Fruit fly (Drosophila melanogaster) whole organism, embryonic: Measurements from ENCODE around the gene Cyp313a3.

Experiments
- CG10543 ChIP-seq: fragments of 200-800 bp; sonication (Bioruptor generic); optimal IDR thresholded peaks from 3 replicates; lab custom pipeline; 2017; ENCODE audit warnings: missing biosample characterization, mild to moderate bottlenecking, missing genetic modification characterization, moderate library complexity
- CG11093 ChIP-seq: fragments of 200-800 bp; sonication (Bioruptor generic); IDR thresholded peaks from 3 replicates; pipeline ENCODE4 v1.3.6; 2022; ENCODE audit warnings: missing biosample characterization, missing genetic modification characterization
- CG11456 ChIP-seq: fragments of 200-800 bp; sonication (Bioruptor generic); IDR thresholded peaks from 3 replicates; pipeline ENCODE4 v1.3.6; 2022; ENCODE audit warnings: missing biosample characterization, missing genetic modification characterization
- CG12769 ChIP-seq: fragments of 200-800 bp; sonication (Bioruptor generic); optimal IDR thresholded peaks from 2 replicates; lab custom pipeline; 2019; ENCODE audit warnings: missing biosample characterization, mild to moderate bottlenecking, missing genetic modification characterization, moderate library complexity
- CG13424 ChIP-seq: fragments of 200-800 bp; sonication (Bioruptor generic); optimal IDR thresholded peaks from 2 replicates; lab custom pipeline; 2019; ENCODE audit warnings: missing biosample characterization, mild to moderate bottlenecking, missing genetic modification characterization, moderate library complexity
- CG13775 ChIP-seq: fragments of 200-800 bp; sonication (Bioruptor generic); optimal IDR thresholded peaks from 3 replicates; lab custom pipeline; 2017; ENCODE audit warnings: missing biosample characterization, mild to moderate bottlenecking, missing genetic modification characterization
- CG14441 ChIP-seq: fragments of 200-800 bp; sonication (Bioruptor generic); IDR thresholded peaks from 2 replicates; pipeline ENCODE4 v1.3.6; 2022; ENCODE audit warnings: missing biosample characterization, missing genetic modification characterization
- CG16863 ChIP-seq: fragments of 200-800 bp; sonication (Bioruptor generic); optimal IDR thresholded peaks from 3 replicates; lab custom pipeline; 2016; ENCODE audit warnings: missing biosample characterization, missing genetic modification characterization
- CG1832 ChIP-seq: fragments of 200-800 bp; sonication (Bioruptor generic); optimal IDR thresholded peaks from 2 replicates; lab custom pipeline; 2017; ENCODE audit warnings: missing biosample characterization, mild to moderate bottlenecking, missing genetic modification characterization, inconsistent platforms
- CG2875 ChIP-seq: fragments of 200-800 bp; sonication (Bioruptor generic); optimal IDR thresholded peaks from 2 replicates; lab custom pipeline; 2017; ENCODE audit warnings: missing biosample characterization, mild to moderate bottlenecking, missing genetic modification characterization, missing genetic modification reagents
- CG32772 ChIP-seq: fragments of 200-800 bp; sonication (Bioruptor generic); IDR thresholded peaks from 2 replicates; pipeline ENCODE4 v1.3.6; 2022; ENCODE audit warnings: missing biosample characterization, missing genetic modification characterization
- CG33557 ChIP-seq: fragments of 200-800 bp; sonication (Bioruptor generic); optimal IDR thresholded peaks from 2 replicates; lab custom pipeline; 2019; ENCODE audit warnings: missing biosample characterization, mild to moderate bottlenecking, missing genetic modification characterization, moderate library complexity
- CG34422 ChIP-seq: fragments of 200-800 bp; sonication (Bioruptor generic); IDR thresholded peaks from 3 replicates; pipeline ENCODE4 v1.3.6; 2022; ENCODE audit warnings: missing biosample characterization, missing genetic modification characterization
- CG3726 ChIP-seq: fragments of 200-800 bp; sonication (Bioruptor generic); IDR thresholded peaks from 3 replicates; pipeline ENCODE4, ENCODE4 v1.3.6; 2022; ENCODE audit warnings: missing biosample characterization, missing genetic modification characterization
- CHES-1-like ChIP-seq: fragments of 200-800 bp; sonication (Bioruptor generic); optimal IDR thresholded peaks from 2 replicates; lab custom pipeline; 2016; ENCODE audit warnings: missing biosample characterization, missing genetic modification characterization
- D ChIP-seq, 2 experiments: fragments of 200-800 bp in 1 of 2; fragments of >200 bp in 1 of 2; sonication (Bioruptor generic) in 1 of 2; optimal IDR thresholded peaks; 2 replicates in 1 of 2; 3 replicates in 1 of 2; lab custom pipeline; 2017; ENCODE audit warnings: mild to moderate bottlenecking in 1 of 2, missing biosample characterization in 1 of 2, missing genetic modification characterization in 1 of 2, missing genetic modification reagents in 1 of 2
- HLH4C ChIP-seq: fragments of 200-800 bp; sonication (Bioruptor generic); IDR thresholded peaks from 3 replicates; pipeline ENCODE4 v1.3.6; 2022; ENCODE audit warnings: missing biosample characterization, missing genetic modification characterization; ENCODE audit not compliant: partially characterized antibody
- Hey ChIP-seq: fragments of 200-800 bp; sonication (Bioruptor generic); optimal IDR thresholded peaks from 3 replicates; lab custom pipeline; 2018; ENCODE audit warnings: missing biosample characterization, mild to moderate bottlenecking, missing genetic modification characterization
- Jarid2 ChIP-seq: fragments of 200-800 bp; sonication (Bioruptor generic); optimal IDR thresholded peaks from 3 replicates; lab custom pipeline; 2017; ENCODE audit warnings: mild to moderate bottlenecking, missing biosample characterization, missing genetic modification reagents, missing genetic modification characterization
- Max ChIP-seq: fragments of 200-800 bp; sonication (Bioruptor generic); optimal IDR thresholded peaks from 2 replicates; lab custom pipeline; 2016; ENCODE audit warnings: missing biosample characterization, mild to moderate bottlenecking, missing genetic modification characterization
- Nf-YB ChIP-seq: fragments of 200-800 bp; sonication (Bioruptor generic); optimal IDR thresholded peaks from 3 replicates; lab custom pipeline; 2019; ENCODE audit warnings: missing biosample characterization, mild to moderate bottlenecking, missing genetic modification characterization, moderate library complexity
- Opbp ChIP-seq: fragments of 200-800 bp; sonication (Bioruptor generic); IDR thresholded peaks from 3 replicates; pipeline ENCODE4 v1.3.6; 2022; ENCODE audit warnings: missing biosample characterization, missing genetic modification characterization; ENCODE audit not compliant: partially characterized antibody
- Sin3A ChIP-seq: fragments of >200 bp; optimal IDR thresholded peaks from 2 replicates; lab custom pipeline; 2018
- Vsx1 ChIP-seq: fragments of 200-800 bp; sonication (Bioruptor generic); optimal IDR thresholded peaks from 2 replicates; lab custom pipeline; 2017; ENCODE audit warnings: missing biosample characterization, mild to moderate bottlenecking, missing genetic modification characterization, missing genetic modification reagents
- ash1 ChIP-seq: fragments of 200-800 bp; sonication (Bioruptor generic); optimal IDR thresholded peaks from 2 replicates; lab custom pipeline; 2018; ENCODE audit warnings: missing biosample characterization, mild to moderate bottlenecking, missing genetic modification characterization
- bbx ChIP-seq: fragments of 200-800 bp; sonication (Bioruptor generic); IDR thresholded peaks from 2 replicates; pipeline ENCODE4 v1.3.6; 2022; ENCODE audit warnings: missing biosample characterization, missing genetic modification characterization; ENCODE audit not compliant: partially characterized antibody
- cg ChIP-seq: fragments of 200-800 bp; sonication (Bioruptor generic); optimal IDR thresholded peaks from 3 replicates; lab custom pipeline; 2019; ENCODE audit warnings: missing biosample characterization, mild to moderate bottlenecking, missing genetic modification characterization, moderate library complexity
- chinmo ChIP-seq: fragments of 200-800 bp; sonication (Bioruptor generic); IDR thresholded peaks from 4 replicates; pipeline ENCODE4 v1.3.6; 2022; ENCODE audit warnings: missing biosample characterization, missing genetic modification characterization; ENCODE audit not compliant: partially characterized antibody
- ci ChIP-seq: fragments of 200-800 bp; sonication (Bioruptor generic); IDR thresholded peaks from 3 replicates; pipeline ENCODE4 v1.3.6; 2022; ENCODE audit warnings: missing biosample characterization, missing genetic modification characterization
- eve ChIP-seq, 2 experiments: fragments of >200 bp; optimal IDR thresholded peaks; 2 replicates each; lab custom pipeline; 2017; ENCODE audit warnings: missing biosample characterization in 2 of 2, missing genetic modification characterization in 2 of 2
- kah ChIP-seq: fragments of 200-800 bp; sonication (Bioruptor generic); optimal IDR thresholded peaks from 2 replicates; lab custom pipeline; 2018; ENCODE audit warnings: missing biosample characterization, mild to moderate bottlenecking, missing genetic modification characterization
- org-1 ChIP-seq: fragments of 200-800 bp; sonication (Bioruptor generic); optimal IDR thresholded peaks from 2 replicates; lab custom pipeline; 2017; ENCODE audit warnings: missing biosample characterization, missing genetic modification characterization
- pho ChIP-seq: fragments of 200-800 bp; sonication (Bioruptor generic); optimal IDR thresholded peaks from 2 replicates; lab custom pipeline; 2016; ENCODE audit warnings: missing biosample characterization, missing genetic modification characterization
- schlank ChIP-seq: fragments of 200-800 bp; sonication (Bioruptor generic); optimal IDR thresholded peaks from 2 replicates; lab custom pipeline; 2018; ENCODE audit warnings: missing biosample characterization, mild to moderate bottlenecking, missing genetic modification characterization
- slou ChIP-seq: fragments of 200-800 bp; sonication (Bioruptor generic); optimal IDR thresholded peaks from 3 replicates; lab custom pipeline; 2016; ENCODE audit warnings: missing biosample characterization, missing genetic modification characterization
- sqz ChIP-seq: fragments of 200-800 bp; sonication (Bioruptor generic); optimal IDR thresholded peaks from 3 replicates; lab custom pipeline; 2018; ENCODE audit warnings: missing biosample characterization, mild to moderate bottlenecking, missing genetic modification characterization
- sr ChIP-seq: fragments of 200-800 bp; sonication (Bioruptor generic); IDR thresholded peaks from 3 replicates; pipeline ENCODE4 v1.3.6; 2022; ENCODE audit warnings: missing biosample characterization, missing genetic modification characterization

Gene Cyp313a3

DNA sequence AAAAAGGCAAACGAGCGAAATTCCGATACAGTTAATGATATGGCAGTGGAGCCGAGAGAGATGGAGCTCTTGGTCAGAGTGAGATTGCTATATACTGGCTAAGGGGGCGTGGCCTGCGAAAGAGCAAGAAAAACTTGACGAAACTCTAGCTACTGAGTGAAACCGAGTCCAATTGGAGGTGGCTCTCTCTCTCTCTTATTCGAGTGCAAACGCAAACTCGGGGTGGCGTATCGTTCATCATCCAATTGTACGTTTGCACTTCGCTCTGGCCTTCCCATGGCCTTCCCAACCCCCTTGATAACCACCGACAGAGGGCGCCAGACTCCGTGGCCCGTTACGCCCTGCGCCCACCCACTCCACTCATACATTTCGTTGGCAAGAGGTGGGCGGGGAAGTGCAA is 40.0 kb upstream of the Cyp313a3 start (continued):
- TF ChIP-seq Vsx1 (GFP tag; lab: Kevin White, UChicago) (no peak), chinmo (GFP tag; lab: Robert Waterston, UW) (peak; percentile 48; the same call in 1 of the 4 replicates), bbx (GFP tag; lab: Robert Waterston, UW) (peak; percentile 30; the same call in 1 of the 2 replicates), kah (GFP tag; lab: Kevin White, UChicago) (no peak), CG2875 (GFP tag; lab: Kevin White, UChicago) (no peak), CG13775 (no peak), org-1 (GFP tag; lab: Kevin White, UChicago) (no peak), slou (no peak), CG11456 (GFP tag; lab: Robert Waterston, UW) (no peak), cg (peak; percentile 51), Opbp (GFP tag; lab: Robert Waterston, UW) (0 out of 3 replicates have a peak, but pooled peaks have one; percentile 22), CG32772 (GFP tag; lab: Robert Waterston, UW) (no peak), schlank (tag; lab: Kevin White, UChicago) (no peak), CG34422 (GFP tag; lab: Robert Waterston, UW) (no peak), Max (GFP tag; lab: Kevin White, UChicago) (no peak), sr (GFP tag; lab: Robert Waterston, UW) (no peak), sqz (GFP tag; lab: Kevin White, UChicago) (no peak), D (optimal IDR thresholded peaks at IDR 0.05; lab: Kevin White, UChicago) (no peak), D (GFP tag; optimal IDR thresholded peaks at IDR 0.05; lab: Kevin White, UChicago) (no peak), CG1832 (GFP tag; lab: Kevin White, UChicago) (peak; percentile 61), CG10543 (GFP tag; lab: Kevin White, UChicago) (no peak), HLH4C (GFP tag; lab: Robert Waterston, UW) (0 out of 3 replicates have a peak, but pooled peaks have one; percentile 6), Hey (tag; lab: Kevin White, UChicago) (no peak), CG3726 (GFP tag; lab: Robert Waterston, UW) (no peak), CG14441 (no peak), CG16863 (no peak), Jarid2 (GFP tag; lab: Kevin White, UChicago) (peak; percentile 63), pho (no peak), CG33557 (no peak), Nf-YB (GFP tag; lab: Kevin White, UChicago) (peak; percentile 97), CG11093 (GFP tag; lab: Robert Waterston, UW) (no peak), CHES-1-like (no peak)
- TF ChIP-seq, all 482 proteins: peak for 30

DNA sequence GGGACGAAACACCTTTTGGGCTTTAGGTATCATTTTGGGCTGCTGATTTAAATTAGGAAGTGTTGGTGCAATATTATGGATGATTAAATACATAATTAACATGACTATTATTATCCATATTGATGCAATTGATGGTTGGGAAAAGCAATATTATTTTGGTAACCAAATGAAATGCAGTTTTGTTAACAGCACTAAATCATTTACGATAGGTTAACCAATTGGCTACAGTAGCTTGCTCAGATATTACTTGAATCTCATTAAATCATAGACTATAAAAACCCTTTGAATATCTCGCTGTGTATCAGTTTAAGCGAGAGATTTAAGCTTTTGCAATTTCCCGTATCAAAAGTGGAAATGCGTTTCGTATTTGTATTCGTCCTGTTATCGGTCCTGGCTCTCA is 33.8 kb upstream of the Cyp313a3 start, which contains the start of gene Sfp87B:
Gene Sfp87B, plus strand, starts transcription at position 301 of the 400 bp plus-strand sequence.
- TF ChIP-seq CG3726 (GFP tag; lab: Robert Waterston, UW) (no peak), CG13424 (tag; lab: Kevin White, UChicago) (no peak), Sin3A (lab: Kevin White, UChicago) (no peak), ci (GFP tag; lab: Robert Waterston, UW) (no peak)

DNA sequence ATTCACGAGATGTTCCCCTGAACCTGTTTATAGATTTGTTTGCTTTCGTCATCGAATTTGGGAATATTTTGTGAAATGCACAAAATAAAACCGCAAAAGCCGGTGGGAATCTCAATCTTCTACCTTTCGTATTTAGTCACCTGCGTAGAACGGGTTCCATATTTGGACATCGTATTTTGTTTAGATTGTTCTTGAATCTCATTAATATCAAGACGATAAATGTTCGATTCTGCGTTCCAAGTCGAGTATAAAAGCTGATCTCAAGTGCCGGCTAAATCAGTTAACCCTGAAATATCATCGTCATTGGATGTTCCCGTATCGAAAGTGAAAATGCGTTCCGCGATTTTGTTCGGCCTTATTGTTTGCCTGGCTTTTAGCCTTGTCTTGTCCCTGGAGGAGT is 31.5 kb upstream of the Cyp313a3 start, which contains the start of gene CG17738:
Gene CG17738, plus strand, starts transcription at position 301 of the 400 bp plus-strand sequence.
- peak; percentile 13 for TF ChIP-seq CG12769 (tag; lab: Kevin White, UChicago)
- no peak for TF ChIP-seq ash1
- peak in 1 of 2 experiments; percentile 3 for TF ChIP-seq eve (GFP tag; optimal IDR thresholded peaks at IDR 0.05; lab: Kevin White, UChicago)
